Worm (Caenorhabditis elegans): ENCODE measurements around the gene try-14.

DNA sequence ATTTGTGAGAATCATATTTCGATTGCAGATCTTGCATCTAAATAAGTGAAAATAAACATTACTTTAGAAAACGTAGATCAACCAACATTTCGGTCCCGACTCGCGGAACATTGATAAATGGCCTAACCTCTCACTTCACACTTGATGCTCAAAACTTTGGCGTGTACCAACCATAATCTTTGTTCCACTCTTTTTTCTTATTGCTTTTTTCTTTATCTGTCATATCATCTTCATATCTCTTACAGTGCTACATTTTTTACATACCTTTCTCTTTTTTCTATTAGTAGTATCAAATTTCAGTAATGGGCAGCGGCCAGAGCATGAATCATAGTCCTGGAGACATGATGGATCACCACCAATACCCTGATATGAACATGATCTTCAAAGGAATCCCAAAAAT lies 29.9 kb upstream of the try-14 start, which contains the start of gene F46C8.3:
- TF ChIP-seq ets-7 (tag; optimal IDR thresholded peaks at IDR 0.05) (no peak), ama-1 (optimal IDR thresholded peaks at IDR 0.05) (no peak), B0310.2 (tag; optimal IDR thresholded peaks at IDR 0.05) (no peak), hmbx-1 (tag; optimal IDR thresholded peaks at IDR 0.05) (no peak)
